Worm (Caenorhabditis elegans) whole organism, young adult: ENCODE data around the gene F52E1.14.

Source experiments
- ceh-40 ChIP-seq: fragments of 200-800 bp; sonication (Bioruptor generic); IDR thresholded peaks from 2 replicates; pipeline ENCODE4 v1.3.6; 2022; ENCODE audit warnings: missing genetic modification characterization, missing compliant biosample characterization
- ceh-58 ChIP-seq: fragments of 200-800 bp; sonication (Bioruptor generic); IDR thresholded peaks from 2 replicates; pipeline ENCODE4 v1.3.6; 2022; ENCODE audit warnings: missing genetic modification characterization, missing compliant biosample characterization
- dpff-1 ChIP-seq: sonication (generic microtip); optimal IDR thresholded peaks from 2 replicates; lab custom pipeline; 2017; ENCODE audit warnings: mild to moderate bottlenecking, missing genetic modification characterization, missing compliant biosample characterization
- egl-44 ChIP-seq: fragments of 200-800 bp; sonication (Bioruptor generic); IDR thresholded peaks from 2 replicates; pipeline ENCODE4 v1.3.6; 2022; ENCODE audit warnings: missing genetic modification reagents, missing genetic modification characterization, missing compliant biosample characterization
- gei-17 ChIP-seq: fragments of 200-800 bp; sonication (Bioruptor generic); optimal IDR thresholded peaks from 2 replicates; lab custom pipeline; 2018; ENCODE audit warnings: mild to moderate bottlenecking, missing genetic modification characterization, missing compliant biosample characterization
- hsf-1 ChIP-seq: fragments of 200-800 bp; sonication (Bioruptor generic); IDR thresholded peaks from 2 replicates; pipeline ENCODE4 v1.3.6; 2022; ENCODE audit warnings: missing genetic modification reagents, missing genetic modification characterization, missing compliant biosample characterization
- lin-40 ChIP-seq: sonication (generic microtip); optimal IDR thresholded peaks from 2 replicates; lab custom pipeline; 2016; ENCODE audit warnings: missing genetic modification characterization, mild to moderate bottlenecking, missing compliant biosample characterization, missing genotype, missing genetic modification reagents
- rpc-1 ChIP-seq, 2 experiments: fragments of 150-350 bp in 1 of 2; sonication (generic microtip) in 1 of 2; optimal IDR thresholded peaks; 2 replicates each; lab custom pipeline; 2014 to 2018; ENCODE audit warnings: missing biosample characterization in 1 of 2, missing genetic modification characterization in 1 of 2, missing genetic modification reagents in 1 of 2, missing genotype in 1 of 2
- unc-62 ChIP-seq: fragments of 150-350 bp; optimal IDR thresholded peaks from 2 replicates; lab custom pipeline; 2014; ENCODE audit warnings: missing biosample characterization, missing genetic modification reagents, missing genetic modification characterization
- ztf-3 ChIP-seq: fragments of 200-800 bp; sonication (Bioruptor generic); optimal IDR thresholded peaks from 2 replicates; lab custom pipeline; 2018; ENCODE audit warnings: mild to moderate bottlenecking, missing genetic modification characterization, missing compliant biosample characterization

DNA sequence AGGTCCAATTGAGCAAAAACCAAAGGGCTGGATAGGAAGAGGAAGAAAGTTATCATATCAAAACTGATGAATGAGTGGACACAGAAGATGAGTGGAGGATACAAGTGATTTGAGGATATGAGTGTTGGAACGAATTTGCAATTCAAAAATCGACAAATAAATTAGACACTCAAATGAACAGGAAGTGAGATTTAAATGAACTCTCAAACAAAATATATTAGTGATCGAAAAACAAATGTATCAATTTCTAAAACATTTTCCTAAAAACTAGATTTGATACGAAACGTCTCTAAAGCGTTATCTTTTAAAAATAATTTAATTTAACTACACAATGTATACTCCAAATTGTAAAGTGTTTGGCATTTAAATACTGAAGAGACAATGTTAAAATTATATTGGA is 8.3 kb upstream of the F52E1.14 start, which contains the start of gene F38E1.10:
- no peak for TF ChIP-seq unc-62 (GFP tag; lab: Kevin White, UChicago)
- no peak for TF ChIP-seq ceh-40 (GFP tag; lab: Robert Waterston, UW)
- no peak for TF ChIP-seq lin-40 (tag; lab: Kevin White, UChicago)
- no peak for TF ChIP-seq hsf-1
- no peak for TF ChIP-seq dpff-1 (tag; lab: Kevin White, UChicago)
- no peak for TF ChIP-seq rpc-1 (optimal IDR thresholded peaks at IDR 0.05; lab: Kevin White, UChicago)
- no peak for TF ChIP-seq rpc-1 (tag; optimal IDR thresholded peaks at IDR 0.05; lab: Kevin White, UChicago)
- no peak for TF ChIP-seq ztf-3
- no peak for TF ChIP-seq gei-17 (GFP tag; lab: Kevin White, UChicago)
- no peak for TF ChIP-seq ceh-58 (GFP tag; lab: Robert Waterston, UW)
- no peak for TF ChIP-seq egl-44 (GFP tag; lab: Robert Waterston, UW)
